Worm (Caenorhabditis elegans) whole organism, L3 larva: Measurements from ENCODE around the gene xbx-1.

Experiments used
- R02D3.7 ChIP-seq: fragments of 150-350 bp; optimal IDR thresholded peaks from 2 replicates; lab custom pipeline; 2014; ENCODE audit warnings: missing biosample characterization, missing genetic modification characterization
- ama-1 ChIP-seq: fragments of 150-350 bp; optimal IDR thresholded peaks from 2 replicates; lab custom pipeline; 2018
- ceh-28 ChIP-seq: fragments of 150-350 bp; optimal IDR thresholded peaks from 2 replicates; lab custom pipeline; 2014; ENCODE audit warnings: missing biosample characterization, missing genetic modification reagents, missing genetic modification characterization
- ceh-9 ChIP-seq: sonication (generic microtip); optimal IDR thresholded peaks from 2 replicates; lab custom pipeline; 2018; ENCODE audit warnings: missing biosample characterization, missing genetic modification characterization
- egl-27 ChIP-seq: sonication (generic microtip); optimal IDR thresholded peaks from 4 replicates; lab custom pipeline; 2017; ENCODE audit warnings: missing biosample characterization, missing genetic modification reagents, missing genetic modification characterization
- egl-5 ChIP-seq: fragments of 150-350 bp; optimal IDR thresholded peaks from 2 replicates; lab custom pipeline; 2017; ENCODE audit warnings: missing biosample characterization, missing genetic modification reagents, missing genetic modification characterization, inconsistent platforms
- elt-1 ChIP-seq: fragments of 150-350 bp; optimal IDR thresholded peaks from 2 replicates; lab custom pipeline; 2014; ENCODE audit warnings: missing biosample characterization, missing genetic modification characterization
- elt-3 ChIP-seq, 3 experiments: fragments of 150-350 bp in 1 of 3; sonication (generic microtip) in 2 of 3; optimal IDR thresholded peaks; 2 replicates in 2 of 3; 4 replicates in 1 of 3; lab custom pipeline; 2014 to 2017; ENCODE audit warnings: missing biosample characterization in 3 of 3, missing genetic modification characterization in 3 of 3
- eor-1 ChIP-seq, 2 experiments: fragments of 150-350 bp; optimal IDR thresholded peaks; 2 replicates each; lab custom pipeline; 2014 to 2018; ENCODE audit warnings: missing biosample characterization in 2 of 2, missing genetic modification characterization in 2 of 2
- fkh-10 ChIP-seq: sonication (generic microtip); optimal IDR thresholded peaks from 2 replicates; lab custom pipeline; 2017; ENCODE audit warnings: missing biosample characterization, missing genetic modification reagents, missing genetic modification characterization
- hmg-11 ChIP-seq: sonication (generic microtip); optimal IDR thresholded peaks from 2 replicates; lab custom pipeline; 2016; ENCODE audit warnings: missing genetic modification characterization, missing compliant biosample characterization
- jun-1 ChIP-seq: fragments of 150-350 bp; optimal IDR thresholded peaks from 2 replicates; lab custom pipeline; 2014; ENCODE audit warnings: missing biosample characterization, missing genetic modification reagents, missing genetic modification characterization
- lin-39 ChIP-seq: fragments of 150-350 bp; optimal IDR thresholded peaks from 2 replicates; lab custom pipeline; 2018; ENCODE audit warnings: missing biosample characterization, missing genetic modification reagents, missing genetic modification characterization
- lsy-12 ChIP-seq: sonication (generic microtip); optimal IDR thresholded peaks from 2 replicates; lab custom pipeline; 2016; ENCODE audit warnings: mild to moderate bottlenecking, missing genetic modification characterization, missing compliant biosample characterization
- mdl-1 ChIP-seq: fragments of 150-350 bp; optimal IDR thresholded peaks from 2 replicates; lab custom pipeline; 2014; ENCODE audit warnings: missing biosample characterization, missing genetic modification characterization
- mml-1 ChIP-seq: fragments of 150-350 bp; sonication (generic microtip); optimal IDR thresholded peaks from 3 replicates; lab custom pipeline; 2014; ENCODE audit warnings: missing biosample characterization, missing genetic modification characterization
- nfya-1 ChIP-seq: sonication (generic microtip); optimal IDR thresholded peaks from 2 replicates; lab custom pipeline; 2017; ENCODE audit warnings: missing genetic modification characterization, mild to moderate bottlenecking, missing compliant biosample characterization, antibody characterized with exemption, moderate library complexity; ENCODE audit not compliant: insufficient read depth
- nhr-11 ChIP-seq: fragments of 150-350 bp; optimal IDR thresholded peaks from 2 replicates; lab custom pipeline; 2014; ENCODE audit warnings: missing biosample characterization, missing genetic modification characterization
- nhr-23 ChIP-seq: fragments of 150-350 bp; optimal IDR thresholded peaks from 2 replicates; lab custom pipeline; 2014; ENCODE audit warnings: missing biosample characterization, missing genetic modification reagents, missing genetic modification characterization
- nhr-237 ChIP-seq: fragments of 150-350 bp; optimal IDR thresholded peaks from 2 replicates; lab custom pipeline; 2014; ENCODE audit warnings: missing biosample characterization, missing genetic modification characterization
- nhr-28 ChIP-seq: fragments of 150-350 bp; optimal IDR thresholded peaks from 2 replicates; lab custom pipeline; 2014; ENCODE audit warnings: missing biosample characterization, missing genetic modification characterization
- nhr-43 ChIP-seq: sonication (generic microtip); optimal IDR thresholded peaks from 2 replicates; lab custom pipeline; 2016; ENCODE audit warnings: mild to moderate bottlenecking, missing genetic modification characterization, missing compliant biosample characterization; ENCODE audit not compliant: poor library complexity, severe bottlenecking
- nhr-67 ChIP-seq: fragments of 150-350 bp; optimal IDR thresholded peaks from 2 replicates; lab custom pipeline; 2014; ENCODE audit warnings: missing biosample characterization, missing genetic modification characterization
- nhr-76 ChIP-seq: fragments of 150-350 bp; sonication (generic microtip); optimal IDR thresholded peaks from 5 replicates; lab custom pipeline; 2014; ENCODE audit warnings: missing biosample characterization, missing genetic modification characterization
- pha-4 ChIP-seq: fragments of 150-350 bp; optimal IDR thresholded peaks from 2 replicates; lab custom pipeline; 2014; ENCODE audit warnings: missing biosample characterization, missing genetic modification reagents, missing genetic modification characterization
- pqm-1 ChIP-seq: fragments of 150-350 bp; optimal IDR thresholded peaks from 2 replicates; lab custom pipeline; 2017; ENCODE audit warnings: missing biosample characterization, missing genetic modification characterization, inconsistent platforms
- sea-2 ChIP-seq: fragments of 150-350 bp; sonication (generic microtip); optimal IDR thresholded peaks from 4 replicates; lab custom pipeline; 2014; ENCODE audit warnings: missing biosample characterization, missing genetic modification reagents, missing genetic modification characterization
- tbx-2 ChIP-seq: sonication (generic microtip); optimal IDR thresholded peaks from 2 replicates; lab custom pipeline; 2016; ENCODE audit warnings: mild to moderate bottlenecking, missing genetic modification characterization, missing compliant biosample characterization
- unc-39 ChIP-seq: sonication (generic microtip); optimal IDR thresholded peaks from 4 replicates; lab custom pipeline; 2017; ENCODE audit warnings: missing biosample characterization, missing genetic modification characterization
- unc-62 ChIP-seq: fragments of 150-350 bp; sonication (generic microtip); optimal IDR thresholded peaks from 4 replicates; lab custom pipeline; 2014; ENCODE audit warnings: missing biosample characterization, missing genetic modification reagents, missing genetic modification characterization
- ztf-11 ChIP-seq: fragments of 150-350 bp; optimal IDR thresholded peaks from 2 replicates; lab custom pipeline; 2014; ENCODE audit warnings: missing biosample characterization, missing genetic modification characterization

xbx-1 gene

ce11 chrV:14943774-14944173 lies 36.3 kb upstream of the xbx-1 start:
- TF ChIP-seq R02D3.7 (tag; lab: Kevin White, UChicago) (no peak), ceh-28 (tag; lab: Kevin White, UChicago) (peak; percentile 67)

- TF ChIP-seq ceh-28 (tag; lab: Kevin White, UChicago) (peak; percentile 46), fkh-10 (no peak)
These were observed 34.9 kb upstream of the xbx-1 start for ce11 chrV:14945124-14945523.

ce11 chrV:14945697-14946096 lies 34.3 kb upstream of the xbx-1 start, which contains the start of gene C30G7.3:
Gene C30G7.3 (minus strand): TSS chrV:14945704.
- TF ChIP-seq ceh-28 (tag; lab: Kevin White, UChicago) (peak; percentile 65), elt-3 (tag; optimal IDR thresholded peaks at IDR 0.05; lab: Kevin White, UChicago) (no peak)
- TF ChIP-seq, all 47 proteins: peak for 1

- TF ChIP-seq nhr-23 (tag; lab: Kevin White, UChicago) (no peak), unc-62 (no peak), nhr-237 (tag; lab: Kevin White, UChicago) (no peak), sea-2 (GFP tag; lab: Kevin White, UChicago) (no peak), mdl-1 (tag; lab: Kevin White, UChicago) (no peak), egl-5 (tag; lab: Kevin White, UChicago) (no peak)
These were observed 33.0 kb upstream of the xbx-1 start, which contains the start of gene C30G7.4 for ce11 chrV:14947022-14947421. Gene C30G7.4 (minus strand): TSS chrV:14947122.

- TF ChIP-seq lin-39 (tag; lab: Kevin White, UChicago) = peak; percentile 61
- no peak for TF ChIP-seq ztf-11 (tag; lab: Kevin White, UChicago)
- no peak for TF ChIP-seq egl-5 (tag; lab: Kevin White, UChicago)
- TF ChIP-seq lsy-12 (tag; lab: Kevin White, UChicago) = no peak
- TF ChIP-seq pha-4 (tag; lab: Kevin White, UChicago) = peak; percentile 86
- no peak for TF ChIP-seq elt-3 (tag; optimal IDR thresholded peaks at IDR 0.05; lab: Kevin White, UChicago)
- TF ChIP-seq hmg-11 (tag; lab: Kevin White, UChicago) = peak; percentile 2
- no peak for TF ChIP-seq jun-1
- TF ChIP-seq nhr-67 (tag; lab: Kevin White, UChicago) = no peak
- no peak for TF ChIP-seq unc-39 (tag; lab: Kevin White, UChicago)
- TF ChIP-seq nhr-43 (tag; lab: Kevin White, UChicago) = no peak
- TF ChIP-seq unc-62 = no peak
- TF ChIP-seq ceh-28 (tag; lab: Kevin White, UChicago) = no peak
- TF ChIP-seq nhr-237 (tag; lab: Kevin White, UChicago) = no peak
- no peak for TF ChIP-seq mdl-1 (tag; lab: Kevin White, UChicago)
- no peak for TF ChIP-seq mml-1 (tag; lab: Kevin White, UChicago)
- TF ChIP-seq nhr-28 = no peak
- no peak for TF ChIP-seq nfya-1
- no peak for TF ChIP-seq nhr-11 (tag; lab: Kevin White, UChicago)
These were observed 31.5 kb upstream of the xbx-1 start for ce11 chrV:14948566-14948965.

ce11 chrV:14949477-14949876 lies 30.6 kb upstream of the xbx-1 start, which contains the start of gene hil-1:
Gene hil-1 (plus strand): TSS chrV:14949777.
- TF ChIP-seq unc-39 (tag; lab: Kevin White, UChicago) (no peak), egl-27 (no peak), tbx-2 (tag; lab: Kevin White, UChicago) (no peak), ama-1 (lab: Kevin White, UChicago) (no peak), eor-1 (tag; optimal IDR thresholded peaks at IDR 0.05; lab: Kevin White, UChicago) (no peak), ceh-9 (no peak), elt-1 (tag; lab: Kevin White, UChicago) (no peak), nhr-11 (tag; lab: Kevin White, UChicago) (no peak), hmg-11 (tag; lab: Kevin White, UChicago) (no peak), nhr-76 (no peak), pha-4 (tag; lab: Kevin White, UChicago) (no peak), pqm-1 (no peak)
